Worm (Caenorhabditis elegans): Measurements from ENCODE around the gene C16B8.4.
A peak's percentile ranks its signal among the peaks of the same experiment; 100 is the strongest.

C16B8.4 gene

ce11 chrX:3960345-3960744, 13.1 kb downstream of the C16B8.4 start:
- TF ChIP-seq sea-2 (GFP tag; optimal IDR thresholded peaks at IDR 0.05) (no peak), elt-2 (tag; optimal IDR thresholded peaks at IDR 0.05) (no peak), fkh-10 (GFP tag; optimal IDR thresholded peaks at IDR 0.05) (peak; percentile 71)

- no peak for TF ChIP-seq R02D3.7 (tag; optimal IDR thresholded peaks at IDR 0.05)
- no peak for TF ChIP-seq nhr-25 (tag; optimal IDR thresholded peaks at IDR 0.05)
- TF ChIP-seq nhr-76 (tag; optimal IDR thresholded peaks at IDR 0.05), result no peak
- TF ChIP-seq lin-39 (tag; optimal IDR thresholded peaks at IDR 0.05), result peak; percentile 44
These were observed 14.2 kb downstream of the C16B8.4 start for ce11 chrX:3959221-3959620.

ce11 chrX:3958252-3958651, 15.2 kb downstream of the C16B8.4 start, which contains the start of gene lin-18:
Gene lin-18 (plus strand): TSS chrX:3958552.
- no peak for TF ChIP-seq fkh-10 (GFP tag; optimal IDR thresholded peaks at IDR 0.05)
- TF ChIP-seq ztf-11 (tag; optimal IDR thresholded peaks at IDR 0.05), result no peak

- TF ChIP-seq nfya-1 (tag; optimal IDR thresholded peaks at IDR 0.05; ENCODE audit: insufficient read depth), result peak; percentile 23
- no peak for TF ChIP-seq nhr-43 (tag; optimal IDR thresholded peaks at IDR 0.05; ENCODE audit: poor library complexity, severe bottlenecking)
- TF ChIP-seq jun-1 (tag; optimal IDR thresholded peaks at IDR 0.05), result no peak
These were observed 15.8 kb downstream of the C16B8.4 start for ce11 chrX:3957475-3958204.

ce11 chrX:3952737-3953136, 20.7 kb downstream of the C16B8.4 start:
- TF ChIP-seq pqm-1 (tag; optimal IDR thresholded peaks at IDR 0.05), result peak; percentile 28
- TF ChIP-seq nhr-43 (tag; optimal IDR thresholded peaks at IDR 0.05; ENCODE audit: poor library complexity, severe bottlenecking), result no peak
- peak; percentile 81 for TF ChIP-seq elt-2 (tag; optimal IDR thresholded peaks at IDR 0.05)
- peak; percentile 12 for TF ChIP-seq pha-4 (tag; optimal IDR thresholded peaks at IDR 0.05)
- no peak for TF ChIP-seq skn-1 (tag; optimal IDR thresholded peaks at IDR 0.05)

- TF ChIP-seq nhr-12 (tag; optimal IDR thresholded peaks at IDR 0.05) (no peak), sea-2 (GFP tag; optimal IDR thresholded peaks at IDR 0.05) (no peak), eor-1 (tag; optimal IDR thresholded peaks at IDR 0.05) (no peak), ztf-4 (tag; optimal IDR thresholded peaks at IDR 0.05) (no peak), fos-1 (tag; optimal IDR thresholded peaks at IDR 0.05) (no peak), lin-15B (tag; optimal IDR thresholded peaks at IDR 0.05) (no peak), ceh-28 (tag; optimal IDR thresholded peaks at IDR 0.05) (no peak), nhr-77 (tag; optimal IDR thresholded peaks at IDR 0.05) (no peak), elt-3 (tag; optimal IDR thresholded peaks at IDR 0.05) (no peak), daf-12 (tag; optimal IDR thresholded peaks at IDR 0.05) (no peak), skn-1 (tag; optimal IDR thresholded peaks at IDR 0.05) (no peak)
These were observed 23.7 kb downstream of the C16B8.4 start for ce11 chrX:3949763-3950162.

- TF ChIP-seq lin-15B (tag; optimal IDR thresholded peaks at IDR 0.05) (no peak), ceh-9 (tag; optimal IDR thresholded peaks at IDR 0.05) (no peak), jun-1 (tag; optimal IDR thresholded peaks at IDR 0.05) (no peak), ceh-28 (tag; optimal IDR thresholded peaks at IDR 0.05) (peak; percentile 4), unc-62 (GFP tag; optimal IDR thresholded peaks at IDR 0.05) (no peak), nhr-76 (tag; optimal IDR thresholded peaks at IDR 0.05) (no peak), hmg-11 (tag; optimal IDR thresholded peaks at IDR 0.05) (no peak), daf-12 (tag; optimal IDR thresholded peaks at IDR 0.05) (no peak), fkh-10 (GFP tag; optimal IDR thresholded peaks at IDR 0.05) (no peak), R02D3.7 (tag; optimal IDR thresholded peaks at IDR 0.05) (no peak), tbx-2 (tag; optimal IDR thresholded peaks at IDR 0.05) (no peak), ceh-16 (tag; optimal IDR thresholded peaks at IDR 0.05) (no peak), pqm-1 (tag; optimal IDR thresholded peaks at IDR 0.05) (peak; percentile 68), elt-3 (tag; optimal IDR thresholded peaks at IDR 0.05) (no peak), elt-2 (tag; optimal IDR thresholded peaks at IDR 0.05) (peak; percentile 78), ceh-82 (tag; optimal IDR thresholded peaks at IDR 0.05) (no peak), skn-1 (tag; optimal IDR thresholded peaks at IDR 0.05) (peak; percentile 28), sea-2 (GFP tag; optimal IDR thresholded peaks at IDR 0.05) (no peak), nhr-237 (tag; optimal IDR thresholded peaks at IDR 0.05) (no peak)
These were observed 24.4 kb downstream of the C16B8.4 start for ce11 chrX:3949026-3949425.
